Worm (Caenorhabditis elegans) whole organism, young adult: Measurements from ENCODE around the gene Y22D7AL.15.

Experiments
- C06A6.2 ChIP-seq: fragments of 200-800 bp; sonication (Bioruptor generic); conservative IDR thresholded peaks from 2 replicates; pipeline ENCODE4 v1.3.6; 2022; ENCODE audit warnings: missing genetic modification characterization, missing compliant biosample characterization
- D2030.7 ChIP-seq: fragments of 200-800 bp; sonication (Bioruptor generic); IDR thresholded peaks from 2 replicates; pipeline ENCODE4 v1.3.6; 2022; ENCODE audit warnings: missing genetic modification reagents, missing genetic modification characterization, missing compliant biosample characterization
- F10E7.11 ChIP-seq: sonication (generic microtip); optimal IDR thresholded peaks from 2 replicates; lab custom pipeline; 2017; ENCODE audit warnings: mild to moderate bottlenecking, missing genetic modification characterization, moderate library complexity, missing compliant biosample characterization
- F33H1.4 ChIP-seq: fragments of 200-800 bp; sonication (Bioruptor generic); IDR thresholded peaks from 2 replicates; pipeline ENCODE4 v1.3.6; 2022; ENCODE audit warnings: missing genetic modification reagents, missing genetic modification characterization, missing compliant biosample characterization
- F52B5.7 ChIP-seq: sonication (generic microtip); optimal IDR thresholded peaks from 2 replicates; lab custom pipeline; 2016; ENCODE audit warnings: mild to moderate bottlenecking, missing genetic modification characterization, missing compliant biosample characterization
- F57C9.4 ChIP-seq: sonication (generic microtip); optimal IDR thresholded peaks from 2 replicates; lab custom pipeline; 2017; ENCODE audit warnings: mild to moderate bottlenecking, missing genetic modification characterization, missing compliant biosample characterization
- ZK185.1 ChIP-seq: sonication (generic microtip); optimal IDR thresholded peaks from 2 replicates; lab custom pipeline; 2016; ENCODE audit warnings: mild to moderate bottlenecking, missing genetic modification characterization, missing compliant biosample characterization; ENCODE audit not compliant: poor library complexity, severe bottlenecking
- aptf-2 ChIP-seq: fragments of 200-800 bp; sonication (Bioruptor generic); conservative IDR thresholded peaks from 2 replicates; pipeline ENCODE4 v1.3.6; 2022; ENCODE audit warnings: missing genetic modification reagents, missing genetic modification characterization, missing compliant biosample characterization
- atf-7 ChIP-seq: sonication (generic microtip); optimal IDR thresholded peaks from 2 replicates; lab custom pipeline; 2017; ENCODE audit warnings: mild to moderate bottlenecking, missing genetic modification characterization, missing compliant biosample characterization
- athp-1 ChIP-seq: sonication (generic microtip); optimal IDR thresholded peaks from 2 replicates; lab custom pipeline; 2017; ENCODE audit warnings: mild to moderate bottlenecking, missing genetic modification characterization, missing compliant biosample characterization
- attf-3 ChIP-seq: fragments of 200-800 bp; sonication (Bioruptor generic); conservative IDR thresholded peaks from 2 replicates; pipeline ENCODE4 v1.3.6; 2022; ENCODE audit warnings: missing genetic modification reagents, missing genetic modification characterization, missing compliant biosample characterization
- ccch-3 ChIP-seq: fragments of 200-800 bp; sonication (Bioruptor generic); optimal IDR thresholded peaks from 2 replicates; lab custom pipeline; 2018; ENCODE audit warnings: mild to moderate bottlenecking, missing genetic modification characterization, missing compliant biosample characterization
- cebp-2 ChIP-seq: fragments of 200-800 bp; sonication (Bioruptor generic); IDR thresholded peaks from 2 replicates; pipeline ENCODE4 v1.3.6; 2022; ENCODE audit warnings: missing genetic modification characterization, missing compliant biosample characterization
- ceh-100 ChIP-seq: fragments of 200-800 bp; sonication (Bioruptor generic); IDR thresholded peaks from 2 replicates; pipeline ENCODE4 v1.3.6; 2022; ENCODE audit warnings: missing genetic modification reagents, missing genetic modification characterization, missing compliant biosample characterization
- ceh-27 ChIP-seq: fragments of 200-800 bp; sonication (Bioruptor generic); optimal IDR thresholded peaks from 2 replicates; lab custom pipeline; 2018; ENCODE audit warnings: mild to moderate bottlenecking, missing genetic modification characterization, moderate library complexity, missing compliant biosample characterization
- ceh-79 ChIP-seq: sonication (generic microtip); optimal IDR thresholded peaks from 2 replicates; lab custom pipeline; 2017; ENCODE audit warnings: mild to moderate bottlenecking, missing genetic modification characterization, missing compliant biosample characterization
- die-1 ChIP-seq: sonication (generic microtip); optimal IDR thresholded peaks from 2 replicates; lab custom pipeline; 2016; ENCODE audit warnings: missing genotype, mild to moderate bottlenecking, missing genetic modification characterization, missing compliant biosample characterization
- egl-44 ChIP-seq: fragments of 200-800 bp; sonication (Bioruptor generic); IDR thresholded peaks from 2 replicates; pipeline ENCODE4 v1.3.6; 2022; ENCODE audit warnings: missing genetic modification reagents, missing genetic modification characterization, missing compliant biosample characterization
- hlh-12 ChIP-seq: sonication (generic microtip); optimal IDR thresholded peaks from 2 replicates; lab custom pipeline; 2016; ENCODE audit warnings: missing genetic modification characterization, missing compliant biosample characterization
- hlh-26 ChIP-seq: fragments of 200-800 bp; sonication (Bioruptor generic); conservative IDR thresholded peaks from 2 replicates; pipeline ENCODE4 v1.3.6; 2022; ENCODE audit warnings: missing genetic modification reagents, missing genetic modification characterization, missing compliant biosample characterization
- lin-35 ChIP-seq, 3 experiments: fragments of 150-350 bp in 2 of 3; sonication (generic microtip) in 1 of 3; optimal IDR thresholded peaks; 2 replicates each; lab custom pipeline; 2014 to 2018; ENCODE audit warnings: missing biosample characterization in 3 of 3, missing genetic modification characterization in 3 of 3, missing genetic modification reagents in 3 of 3
- lin-54 ChIP-seq: fragments of 200-800 bp; sonication (Bioruptor generic); optimal IDR thresholded peaks from 2 replicates; lab custom pipeline; 2018; ENCODE audit warnings: mild to moderate bottlenecking, missing genetic modification characterization, missing compliant biosample characterization
- lsl-1 ChIP-seq: fragments of 200-800 bp; sonication (Bioruptor generic); optimal IDR thresholded peaks from 2 replicates; lab custom pipeline; 2018; ENCODE audit warnings: mild to moderate bottlenecking, missing genetic modification characterization, moderate library complexity, missing compliant biosample characterization
- madf-3 ChIP-seq: fragments of 200-800 bp; sonication (Bioruptor generic); IDR thresholded peaks from 2 replicates; pipeline ENCODE4 v1.3.6; 2022; ENCODE audit warnings: missing genetic modification reagents, missing genetic modification characterization, missing compliant biosample characterization
- mes-4 ChIP-seq: sonication (generic microtip); optimal IDR thresholded peaks from 2 replicates; lab custom pipeline; 2016; ENCODE audit warnings: missing genotype, missing genetic modification characterization, missing compliant biosample characterization
- nfyb-1 ChIP-seq: fragments of 200-800 bp; sonication (Bioruptor generic); IDR thresholded peaks from 2 replicates; pipeline ENCODE4 v1.3.6; 2022; ENCODE audit warnings: missing genetic modification reagents, missing genetic modification characterization, missing compliant biosample characterization
- nhr-179 ChIP-seq: sonication (generic microtip); optimal IDR thresholded peaks from 2 replicates; lab custom pipeline; 2016; ENCODE audit warnings: mild to moderate bottlenecking, missing genetic modification characterization, missing compliant biosample characterization
- rec-8 ChIP-seq, 2 experiments: sonication (generic microtip); optimal IDR thresholded peaks; 2 replicates each; lab custom pipeline; 2016; ENCODE audit warnings: mild to moderate bottlenecking in 2 of 2, missing genetic modification characterization in 2 of 2, missing genetic modification reagents in 2 of 2, missing genotype in 2 of 2, missing biosample characterization in 1 of 2, missing compliant biosample characterization in 1 of 2, moderate library complexity in 1 of 2
- snpc-1.1 ChIP-seq: sonication (generic microtip); optimal IDR thresholded peaks from 2 replicates; lab custom pipeline; 2017; ENCODE audit warnings: missing genetic modification characterization, mild to moderate bottlenecking, missing compliant biosample characterization, antibody characterized with exemption, moderate library complexity, missing genotype, missing genetic modification reagents; ENCODE audit not compliant: insufficient read depth
- snpc-4 ChIP-seq, 5 experiments: fragments of 150-350 bp in 1 of 5; sonication (generic microtip) in 4 of 5; optimal IDR thresholded peaks; 2 replicates each; lab custom pipeline; 2014 to 2018; ENCODE audit warnings: missing genetic modification characterization in 5 of 5, missing biosample characterization in 3 of 5, antibody characterized with exemption in 2 of 5, mild to moderate bottlenecking in 2 of 5, missing compliant biosample characterization in 2 of 5, missing genotype in 2 of 5, moderate library complexity in 2 of 5, missing genetic modification reagents in 1 of 5
- somi-1 ChIP-seq: fragments of 200-800 bp; sonication (Bioruptor generic); optimal IDR thresholded peaks from 2 replicates; lab custom pipeline; 2018; ENCODE audit warnings: mild to moderate bottlenecking, missing genetic modification characterization, missing compliant biosample characterization
- sptf-2 ChIP-seq: fragments of 200-800 bp; sonication (Bioruptor generic); optimal IDR thresholded peaks from 2 replicates; lab custom pipeline; 2018; ENCODE audit warnings: mild to moderate bottlenecking, missing genetic modification characterization, missing compliant biosample characterization
- tbx-9 ChIP-seq: sonication (generic microtip); optimal IDR thresholded peaks from 2 replicates; lab custom pipeline; 2016; ENCODE audit warnings: borderline replicate concordance, missing genetic modification characterization, inconsistent platforms, missing compliant biosample characterization
- ztf-18 ChIP-seq: sonication (generic microtip); optimal IDR thresholded peaks from 2 replicates; lab custom pipeline; 2016; ENCODE audit warnings: missing genotype, mild to moderate bottlenecking, missing genetic modification characterization, missing compliant biosample characterization
- ztf-6 ChIP-seq: fragments of 200-800 bp; sonication (Bioruptor generic); IDR thresholded peaks from 2 replicates; pipeline ENCODE4 v1.3.6; 2022; ENCODE audit warnings: missing genetic modification reagents, missing genetic modification characterization, missing compliant biosample characterization

The Y22D7AL.15 gene

DNA sequence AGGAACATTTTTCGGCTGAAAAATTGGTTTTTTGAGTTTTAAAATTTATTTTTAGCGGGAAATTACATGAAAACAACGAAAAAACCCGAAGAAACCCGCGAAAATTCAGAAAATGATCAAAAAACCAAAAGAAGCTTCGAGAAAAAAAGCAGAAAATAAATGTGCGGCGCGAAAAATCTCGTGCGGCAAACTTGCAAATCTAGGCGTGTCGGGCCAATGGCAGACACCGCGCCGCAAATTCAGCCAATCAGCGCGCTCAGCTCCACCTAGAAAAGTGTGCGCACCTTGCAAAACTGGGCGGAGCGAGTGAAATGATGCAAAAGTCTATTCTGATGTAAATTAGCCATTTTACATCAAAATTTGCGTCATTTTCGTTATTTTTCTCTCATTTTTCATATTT is 40.7 kb downstream of the Y22D7AL.15 start, which contains the start of gene Y22D7AL.10 (continued):
- peak; percentile 74 to 85 for TF ChIP-seq rec-8 (tag; optimal IDR thresholded peaks at IDR 0.05; lab: Kevin White, UChicago)
- TF ChIP-seq ztf-6 (GFP tag; lab: Robert Waterston, UW): 0 out of 2 replicates have a peak, but pooled peaks have one; percentile 46
- peak; percentile 92 for TF ChIP-seq lsl-1 (GFP tag; lab: Kevin White, UChicago)
- peak; percentile 96 for TF ChIP-seq F10E7.11
- peak; percentile 93 for TF ChIP-seq F57C9.4 (tag; lab: Kevin White, UChicago)
- peak; percentile 64 for TF ChIP-seq tbx-9
- peak; percentile 93 for TF ChIP-seq egl-44 (GFP tag; lab: Robert Waterston, UW)
- TF ChIP-seq nhr-179 (tag; lab: Kevin White, UChicago): no peak
- TF ChIP-seq somi-1: peak; percentile 96
- peak; percentile 73 for TF ChIP-seq snpc-4 (GFP tag; optimal IDR thresholded peaks at IDR 0.05; lab: Kevin White, UChicago)
- TF ChIP-seq snpc-4 (tag; optimal IDR thresholded peaks at IDR 0.05; lab: Kevin White, UChicago): peak in 3 of 4 experiments; percentile 60 to 90 (median 77)
- TF ChIP-seq lin-35 (GFP tag; optimal IDR thresholded peaks at IDR 0.05; lab: Kevin White, UChicago): peak; percentile 72 to 95 (median 94)
- TF ChIP-seq ceh-79: peak; percentile 95
- TF ChIP-seq aptf-2 (GFP tag; lab: Robert Waterston, UW): peak; percentile 68
- TF ChIP-seq atf-7 (tag; lab: Kevin White, UChicago): peak; percentile 97
- TF ChIP-seq die-1: peak; percentile 77
- peak; percentile 77 for TF ChIP-seq ztf-18 (tag; lab: Kevin White, UChicago)
- TF ChIP-seq F52B5.7 (tag; lab: Kevin White, UChicago): peak; percentile 94
- TF ChIP-seq C06A6.2 (GFP tag; lab: Robert Waterston, UW): peak; percentile 100
- TF ChIP-seq ccch-3 (GFP tag; lab: Kevin White, UChicago): peak; percentile 24
- TF ChIP-seq ceh-100 (GFP tag; lab: Robert Waterston, UW): peak; percentile 92
- TF ChIP-seq nfyb-1 (GFP tag; lab: Robert Waterston, UW): peak; percentile 100
- TF ChIP-seq athp-1: peak; percentile 99
- TF ChIP-seq lin-54: peak; percentile 98
- peak; percentile 88 for TF ChIP-seq F33H1.4 (GFP tag; lab: Robert Waterston, UW)
- peak; percentile 68 for TF ChIP-seq sptf-2 (GFP tag; lab: Kevin White, UChicago)
- TF ChIP-seq madf-3 (GFP tag; lab: Robert Waterston, UW): peak; percentile 96
- TF ChIP-seq cebp-2 (GFP tag; lab: Robert Waterston, UW): peak; percentile 94
- peak; percentile 97 for TF ChIP-seq ZK185.1 (tag; lab: Kevin White, UChicago)
- no peak for TF ChIP-seq hlh-26 (GFP tag; lab: Robert Waterston, UW)
- TF ChIP-seq hlh-12 (tag; lab: Kevin White, UChicago): no peak
- TF ChIP-seq, all 124 proteins: peak for 113

DNA sequence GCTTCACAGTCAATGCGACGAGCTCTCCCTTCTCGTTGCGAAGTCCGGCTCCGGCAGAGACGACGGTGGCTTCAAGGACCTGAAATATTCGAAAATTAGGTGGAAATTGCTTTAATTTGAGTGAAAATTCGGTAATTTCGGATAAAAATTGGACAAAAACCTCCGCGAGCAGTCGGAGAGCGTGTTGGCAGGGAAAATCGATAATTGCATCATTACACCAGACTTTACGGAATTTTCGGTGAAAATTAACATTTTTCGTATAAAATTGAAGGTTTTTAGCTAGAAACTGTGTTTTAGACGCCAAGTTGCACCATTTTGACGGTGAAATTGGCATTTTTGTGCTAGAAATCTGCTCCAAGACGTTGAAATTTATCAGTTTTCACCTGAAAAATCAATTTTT is 41.4 kb downstream of the Y22D7AL.15 start:
- TF ChIP-seq ceh-27 (GFP tag; lab: Kevin White, UChicago): no peak
- no peak for TF ChIP-seq snpc-1.1 (tag; lab: Kevin White, UChicago)
- TF ChIP-seq snpc-4 (GFP tag; optimal IDR thresholded peaks at IDR 0.05; lab: Kevin White, UChicago): no peak
- TF ChIP-seq snpc-4 (tag; optimal IDR thresholded peaks at IDR 0.05; lab: Kevin White, UChicago): no peak
- TF ChIP-seq D2030.7 (GFP tag; lab: Robert Waterston, UW): no peak
- TF ChIP-seq attf-3 (GFP tag; lab: Robert Waterston, UW): no peak
- no peak for TF ChIP-seq F52B5.7 (tag; lab: Kevin White, UChicago)
- no peak for TF ChIP-seq mes-4 (tag; lab: Kevin White, UChicago)
- TF ChIP-seq madf-3 (GFP tag; lab: Robert Waterston, UW): no peak
